Fruit fly (Drosophila melanogaster): ENCODE data around the gene CG7320.

dm6 chr3L:18231024-18231814, 29.9 kb downstream of the CG7320 start:
- no peak for TF ChIP-seq insv (optimal IDR thresholded peaks at IDR 0.05)
- no peak for TF ChIP-seq h (optimal IDR thresholded peaks at IDR 0.05)
- TF ChIP-seq Sin3A (optimal IDR thresholded peaks at IDR 0.05) = no peak
- no peak for TF ChIP-seq psq (optimal IDR thresholded peaks at IDR 0.05)
- no peak for TF ChIP-seq Myc (optimal IDR thresholded peaks at IDR 0.05)
- no peak for TF ChIP-seq ttk (optimal IDR thresholded peaks at IDR 0.05)
